Worm (Caenorhabditis elegans) whole organism, young adult: ENCODE measurements around the gene C03B1.6.
A peak's percentile ranks its signal among the peaks of the same experiment; 100 is the strongest.

Experiments used
- B0019.2 ChIP-seq: fragments of 200-800 bp; sonication (Bioruptor generic); conservative IDR thresholded peaks from 2 replicates; pipeline ENCODE4 v1.3.6; 2022; ENCODE audit warnings: missing genetic modification reagents, missing genetic modification characterization, missing compliant biosample characterization
- B0261.1 ChIP-seq: sonication (generic microtip); optimal IDR thresholded peaks from 2 replicates; lab custom pipeline; 2016; ENCODE audit warnings: mild to moderate bottlenecking, missing genetic modification characterization, moderate library complexity, missing compliant biosample characterization
- C17E4.6 ChIP-seq: fragments of 200-800 bp; sonication (Bioruptor generic); IDR thresholded peaks from 2 replicates; pipeline ENCODE4 v1.3.6; 2022; ENCODE audit warnings: missing genetic modification reagents, missing genetic modification characterization, missing compliant biosample characterization
- F22D6.2 ChIP-seq: sonication (generic microtip); optimal IDR thresholded peaks from 2 replicates; lab custom pipeline; 2016; ENCODE audit warnings: mild to moderate bottlenecking, missing genetic modification characterization, missing compliant biosample characterization
- F49E8.2 ChIP-seq: sonication (generic microtip); optimal IDR thresholded peaks from 3 replicates; lab custom pipeline; 2017; ENCODE audit warnings: missing genetic modification characterization, mild to moderate bottlenecking, missing compliant biosample characterization, antibody characterized with exemption, moderate library complexity; ENCODE audit not compliant: insufficient read depth
- F52B5.7 ChIP-seq: sonication (generic microtip); optimal IDR thresholded peaks from 2 replicates; lab custom pipeline; 2016; ENCODE audit warnings: mild to moderate bottlenecking, missing genetic modification characterization, missing compliant biosample characterization
- athp-1 ChIP-seq: sonication (generic microtip); optimal IDR thresholded peaks from 2 replicates; lab custom pipeline; 2017; ENCODE audit warnings: mild to moderate bottlenecking, missing genetic modification characterization, missing compliant biosample characterization
- attf-3 ChIP-seq: fragments of 200-800 bp; sonication (Bioruptor generic); conservative IDR thresholded peaks from 2 replicates; pipeline ENCODE4 v1.3.6; 2022; ENCODE audit warnings: missing genetic modification reagents, missing genetic modification characterization, missing compliant biosample characterization
- attf-5 ChIP-seq: fragments of 200-800 bp; sonication (Bioruptor generic); optimal IDR thresholded peaks from 2 replicates; lab custom pipeline; 2018; ENCODE audit warnings: mild to moderate bottlenecking, missing genetic modification characterization, missing compliant biosample characterization
- ceh-27 ChIP-seq: fragments of 200-800 bp; sonication (Bioruptor generic); optimal IDR thresholded peaks from 2 replicates; lab custom pipeline; 2018; ENCODE audit warnings: mild to moderate bottlenecking, missing genetic modification characterization, moderate library complexity, missing compliant biosample characterization
- egl-18 ChIP-seq: fragments of 200-800 bp; sonication (Bioruptor generic); IDR thresholded peaks from 2 replicates; pipeline ENCODE4 v1.3.6; 2022; ENCODE audit warnings: missing genetic modification reagents, missing genetic modification characterization, missing compliant biosample characterization
- egl-44 ChIP-seq: fragments of 200-800 bp; sonication (Bioruptor generic); IDR thresholded peaks from 2 replicates; pipeline ENCODE4 v1.3.6; 2022; ENCODE audit warnings: missing genetic modification reagents, missing genetic modification characterization, missing compliant biosample characterization
- egrh-3 ChIP-seq: fragments of 200-800 bp; sonication (Bioruptor generic); IDR thresholded peaks from 2 replicates; pipeline ENCODE4 v1.3.6; 2022; ENCODE audit warnings: missing genetic modification reagents, missing genetic modification characterization, missing compliant biosample characterization
- ekl-4 ChIP-seq: fragments of 200-800 bp; sonication (Bioruptor generic); IDR thresholded peaks from 2 replicates; pipeline ENCODE4 v1.3.6; 2022; ENCODE audit warnings: missing genetic modification reagents, missing genetic modification characterization, missing compliant biosample characterization
- him-1 ChIP-seq: sonication (generic microtip); optimal IDR thresholded peaks from 2 replicates; lab custom pipeline; 2016; ENCODE audit warnings: missing genotype, missing genetic modification reagents, missing genetic modification characterization, missing compliant biosample characterization
- hmg-1.2 ChIP-seq: fragments of 200-800 bp; sonication (Bioruptor generic); IDR thresholded peaks from 2 replicates; pipeline ENCODE4 v1.3.6; 2022; ENCODE audit warnings: missing genetic modification reagents, missing genetic modification characterization, missing compliant biosample characterization
- lag-1 ChIP-seq: fragments of 200-800 bp; sonication (Bioruptor generic); IDR thresholded peaks from 2 replicates; pipeline ENCODE4 v1.3.6; 2022; ENCODE audit warnings: missing genetic modification reagents, missing genetic modification characterization, missing compliant biosample characterization
- lin-26 ChIP-seq: fragments of 200-800 bp; sonication (Bioruptor generic); IDR thresholded peaks from 2 replicates; pipeline ENCODE4 v1.3.6; 2022; ENCODE audit warnings: missing genetic modification reagents, missing genetic modification characterization, missing compliant biosample characterization
- lsl-1 ChIP-seq: fragments of 200-800 bp; sonication (Bioruptor generic); optimal IDR thresholded peaks from 2 replicates; lab custom pipeline; 2018; ENCODE audit warnings: mild to moderate bottlenecking, missing genetic modification characterization, moderate library complexity, missing compliant biosample characterization
- madf-8 ChIP-seq: fragments of 200-800 bp; sonication (Bioruptor generic); conservative IDR thresholded peaks from 2 replicates; pipeline ENCODE4 v1.3.6; 2022; ENCODE audit warnings: missing genetic modification reagents, missing genetic modification characterization, missing compliant biosample characterization
- mcd-1 ChIP-seq: fragments of 200-800 bp; sonication (Bioruptor generic); IDR thresholded peaks from 2 replicates; pipeline ENCODE4 v1.3.6; 2022; ENCODE audit warnings: missing genetic modification reagents, missing genetic modification characterization, missing compliant biosample characterization
- mel-28 ChIP-seq: sonication (generic microtip); optimal IDR thresholded peaks from 2 replicates; lab custom pipeline; 2016; ENCODE audit warnings: borderline replicate concordance, mild to moderate bottlenecking, missing genetic modification characterization, missing compliant biosample characterization
- nfya-1 ChIP-seq: sonication (generic microtip); optimal IDR thresholded peaks from 2 replicates; lab custom pipeline; 2017; ENCODE audit warnings: antibody characterized with exemption, missing compliant biosample characterization, missing genetic modification characterization, borderline replicate concordance; ENCODE audit not compliant: insufficient read depth
- nhr-120 ChIP-seq: fragments of 200-800 bp; sonication (Bioruptor generic); IDR thresholded peaks from 2 replicates; pipeline ENCODE4 v1.3.6; 2022; ENCODE audit warnings: missing genetic modification characterization, missing compliant biosample characterization
- nhr-27 ChIP-seq: fragments of 200-800 bp; sonication (Bioruptor generic); optimal IDR thresholded peaks from 2 replicates; lab custom pipeline; 2018; ENCODE audit warnings: mild to moderate bottlenecking, missing genetic modification characterization, moderate library complexity, missing compliant biosample characterization
- nhr-80 ChIP-seq: sonication (generic microtip); optimal IDR thresholded peaks from 2 replicates; lab custom pipeline; 2016; ENCODE audit warnings: missing genetic modification characterization, missing compliant biosample characterization
- nhr-90 ChIP-seq: sonication (generic microtip); optimal IDR thresholded peaks from 2 replicates; lab custom pipeline; 2016; ENCODE audit warnings: missing genotype, mild to moderate bottlenecking, missing genetic modification characterization, missing compliant biosample characterization
- pbrm-1 ChIP-seq: fragments of 200-800 bp; sonication (Bioruptor generic); IDR thresholded peaks from 2 replicates; pipeline ENCODE4 v1.3.6; 2022; ENCODE audit warnings: missing genetic modification reagents, missing genetic modification characterization, missing compliant biosample characterization
- repo-1 ChIP-seq: sonication (generic microtip); optimal IDR thresholded peaks from 2 replicates; lab custom pipeline; 2017; ENCODE audit warnings: mild to moderate bottlenecking, missing genetic modification characterization, missing compliant biosample characterization
- sea-2 ChIP-seq: fragments of 200-800 bp; sonication (Bioruptor generic); IDR thresholded peaks from 2 replicates; pipeline ENCODE4 v1.3.6; 2022; ENCODE audit warnings: missing genetic modification characterization, missing compliant biosample characterization
- tbx-9 ChIP-seq: sonication (generic microtip); optimal IDR thresholded peaks from 2 replicates; lab custom pipeline; 2016; ENCODE audit warnings: borderline replicate concordance, missing genetic modification characterization, inconsistent platforms, missing compliant biosample characterization
- xnd-1 ChIP-seq: sonication (generic microtip); optimal IDR thresholded peaks from 2 replicates; lab custom pipeline; 2016; ENCODE audit warnings: missing genotype, missing genetic modification reagents, missing genetic modification characterization, missing compliant biosample characterization
- zfh-2 ChIP-seq: fragments of 200-800 bp; sonication (Bioruptor generic); conservative IDR thresholded peaks from 2 replicates; pipeline ENCODE4 v1.3.6; 2022; ENCODE audit warnings: missing genetic modification reagents, missing genetic modification characterization, missing compliant biosample characterization
- ztf-3 ChIP-seq: fragments of 200-800 bp; sonication (Bioruptor generic); optimal IDR thresholded peaks from 2 replicates; lab custom pipeline; 2018; ENCODE audit warnings: mild to moderate bottlenecking, missing genetic modification characterization, missing compliant biosample characterization
- ztf-6 ChIP-seq: fragments of 200-800 bp; sonication (Bioruptor generic); IDR thresholded peaks from 2 replicates; pipeline ENCODE4 v1.3.6; 2022; ENCODE audit warnings: missing genetic modification reagents, missing genetic modification characterization, missing compliant biosample characterization

Gene C03B1.6

ce11 chrX:6323129-6323528, 27.0 kb upstream of the C03B1.6 start, which contains the start of gene col-167:
Gene col-167, plus strand, starts transcription at chrX:6323488.
- TF ChIP-seq tbx-9 (no peak), F52B5.7 (tag; lab: Kevin White, UChicago) (no peak), nhr-90 (tag; lab: Kevin White, UChicago) (no peak), xnd-1 (tag; lab: Kevin White, UChicago) (no peak), B0019.2 (GFP tag; lab: Robert Waterston, UW) (no peak), attf-3 (GFP tag; lab: Robert Waterston, UW) (no peak), ekl-4 (GFP tag; lab: Robert Waterston, UW) (no peak), lsl-1 (GFP tag; lab: Kevin White, UChicago) (no peak), egl-44 (GFP tag; lab: Robert Waterston, UW) (no peak), athp-1 (tag; lab: Kevin White, UChicago) (no peak), lin-26 (GFP tag; lab: Robert Waterston, UW) (no peak), ztf-6 (no peak), lag-1 (GFP tag; lab: Robert Waterston, UW) (no peak)
- TF ChIP-seq, all 124 proteins: peak for 0

- TF ChIP-seq egrh-3 (GFP tag; lab: Robert Waterston, UW): peak; percentile 52
Observed at ce11 chrX:6324124-6324893, 25.8 kb upstream of the C03B1.6 start.

- TF ChIP-seq sea-2 (GFP tag; lab: Robert Waterston, UW): no peak
- no peak for TF ChIP-seq pbrm-1
- no peak for TF ChIP-seq mcd-1 (GFP tag; lab: Robert Waterston, UW)
- TF ChIP-seq ceh-27 (GFP tag; lab: Kevin White, UChicago): no peak
- TF ChIP-seq C17E4.6 (GFP tag; lab: Robert Waterston, UW): no peak
- TF ChIP-seq him-1 (tag; lab: Kevin White, UChicago): no peak
- TF ChIP-seq nhr-27 (tag; lab: Kevin White, UChicago): no peak
- no peak for TF ChIP-seq attf-5 (GFP tag; lab: Kevin White, UChicago)
- TF ChIP-seq egl-18 (GFP tag; lab: Robert Waterston, UW): no peak
- TF ChIP-seq nhr-80 (tag; lab: Kevin White, UChicago): no peak
- TF ChIP-seq ztf-3 (GFP tag; lab: Kevin White, UChicago): no peak
- TF ChIP-seq mel-28 (tag; lab: Kevin White, UChicago): no peak
- no peak for TF ChIP-seq egrh-3 (GFP tag; lab: Robert Waterston, UW)
- TF ChIP-seq B0261.1 (tag; lab: Kevin White, UChicago): no peak
- TF ChIP-seq zfh-2 (GFP tag; lab: Robert Waterston, UW): no peak
- TF ChIP-seq F49E8.2 (tag; lab: Kevin White, UChicago): no peak
- TF ChIP-seq hmg-1.2 (GFP tag; lab: Robert Waterston, UW): no peak
- TF ChIP-seq repo-1 (tag; lab: Kevin White, UChicago): no peak
Observed at ce11 chrX:6326088-6326487, 24.0 kb upstream of the C03B1.6 start, which contains the start of gene col-168. Gene col-168, plus strand, starts transcription at chrX:6326388.

- TF ChIP-seq nhr-120 (no peak), ekl-4 (GFP tag; lab: Robert Waterston, UW) (no peak), nfya-1 (tag; lab: Kevin White, UChicago) (no peak), F22D6.2 (tag; lab: Kevin White, UChicago) (no peak), madf-8 (GFP tag; lab: Robert Waterston, UW) (no peak), F52B5.7 (tag; lab: Kevin White, UChicago) (no peak)
- TF ChIP-seq, all 124 proteins: peak for 0
Observed at ce11 chrX:6328860-6329259, 21.3 kb upstream of the C03B1.6 start, which contains the start of gene col-169. Gene col-169, plus strand, starts transcription at chrX:6329160.
